Fruit fly (Drosophila melanogaster) whole organism, prepupa: ENCODE measurements around the gene Jon25Bi.

Experiments
- CG10631 ChIP-seq: fragments of 200-800 bp; sonication (Bioruptor generic); optimal IDR thresholded peaks from 2 replicates; lab custom pipeline; 2016; ENCODE audit warnings: missing biosample characterization, missing genetic modification characterization
- CG11762 ChIP-seq: fragments of 200-800 bp; sonication (Bioruptor generic); optimal IDR thresholded peaks from 3 replicates; lab custom pipeline; 2016; ENCODE audit warnings: missing biosample characterization, missing genetic modification characterization; ENCODE audit not compliant: insufficient read depth
- CG11902 ChIP-seq: fragments of 200-800 bp; sonication (Bioruptor generic); optimal IDR thresholded peaks from 3 replicates; lab custom pipeline; 2016; ENCODE audit warnings: missing biosample characterization, missing genetic modification characterization
- CG15336 ChIP-seq: fragments of 200-800 bp; sonication (Bioruptor generic); IDR thresholded peaks from 2 replicates; pipeline ENCODE4 v1.3.6; 2022; ENCODE audit warnings: missing biosample characterization, missing genetic modification characterization
- CG16779 ChIP-seq: fragments of 200-800 bp; sonication (Bioruptor generic); optimal IDR thresholded peaks from 3 replicates; lab custom pipeline; 2017; ENCODE audit warnings: missing biosample characterization, mild to moderate bottlenecking, missing genetic modification characterization
- CG31627 ChIP-seq: fragments of 200-800 bp; sonication (Bioruptor generic); optimal IDR thresholded peaks from 3 replicates; lab custom pipeline; 2016; ENCODE audit warnings: missing biosample characterization, missing genetic modification characterization
- CG32006 ChIP-seq: fragments of 200-800 bp; sonication (Bioruptor generic); optimal IDR thresholded peaks from 3 replicates; lab custom pipeline; 2017; ENCODE audit warnings: missing biosample characterization, mild to moderate bottlenecking, missing genetic modification characterization
- CG3919 ChIP-seq: fragments of 200-800 bp; sonication (Bioruptor generic); optimal IDR thresholded peaks from 3 replicates; lab custom pipeline; 2016; ENCODE audit warnings: missing biosample characterization, missing genetic modification characterization
- CG4318 ChIP-seq: fragments of 200-800 bp; sonication (Bioruptor generic); optimal IDR thresholded peaks from 3 replicates; lab custom pipeline; 2017; ENCODE audit warnings: missing biosample characterization, mild to moderate bottlenecking, missing genetic modification characterization
- CG6163 ChIP-seq: fragments of 200-800 bp; sonication (Bioruptor generic); IDR thresholded peaks from 3 replicates; pipeline ENCODE4 v1.3.6; 2022; ENCODE audit warnings: missing biosample characterization, missing genetic modification characterization
- CG6276 ChIP-seq: fragments of 200-800 bp; sonication (Bioruptor generic); optimal IDR thresholded peaks from 2 replicates; lab custom pipeline; 2017; ENCODE audit warnings: missing biosample characterization, mild to moderate bottlenecking, missing genetic modification characterization
- CG6792 ChIP-seq: fragments of 200-800 bp; sonication (Bioruptor generic); optimal IDR thresholded peaks from 3 replicates; lab custom pipeline; 2016; ENCODE audit warnings: missing biosample characterization, missing genetic modification characterization
- CG6854 ChIP-seq: fragments of 200-800 bp; sonication (Bioruptor generic); optimal IDR thresholded peaks from 2 replicates; lab custom pipeline; 2017; ENCODE audit warnings: missing biosample characterization, mild to moderate bottlenecking, missing genetic modification characterization
- CG7368 ChIP-seq: fragments of 200-800 bp; sonication (Bioruptor generic); optimal IDR thresholded peaks from 3 replicates; lab custom pipeline; 2016; ENCODE audit warnings: missing biosample characterization, missing genetic modification characterization
- CG8119 ChIP-seq: fragments of 200-800 bp; sonication (Bioruptor generic); IDR thresholded peaks from 3 replicates; pipeline ENCODE4 v1.3.6; 2022; ENCODE audit warnings: missing biosample characterization, missing genetic modification characterization
- Eip75B ChIP-seq: fragments of 200-800 bp; sonication (Bioruptor generic); optimal IDR thresholded peaks from 3 replicates; lab custom pipeline; 2016; ENCODE audit warnings: missing biosample characterization, missing genetic modification characterization
- Eip78C ChIP-seq: fragments of 200-800 bp; sonication (Bioruptor generic); peaks from one replicate; lab custom pipeline; 2016; ENCODE audit warnings: missing biosample characterization, missing genetic modification characterization
- Ets21C ChIP-seq: fragments of 200-800 bp; sonication (Bioruptor generic); optimal IDR thresholded peaks from 3 replicates; lab custom pipeline; 2016; ENCODE audit warnings: missing biosample characterization, missing genetic modification characterization
- Hr38 ChIP-seq: sonication (Bioruptor generic); optimal IDR thresholded peaks from 2 replicates; lab custom pipeline; 2016; ENCODE audit warnings: missing biosample characterization, missing genetic modification characterization
- Hr39 ChIP-seq: fragments of 200-800 bp; sonication (Bioruptor generic); optimal IDR thresholded peaks from 2 replicates; lab custom pipeline; 2016; ENCODE audit warnings: missing biosample characterization, missing genetic modification characterization
- OdsH ChIP-seq: fragments of 200-800 bp; sonication (Bioruptor generic); optimal IDR thresholded peaks from 3 replicates; lab custom pipeline; 2016; ENCODE audit warnings: missing biosample characterization, missing genetic modification characterization
- Sox15 ChIP-seq: fragments of 200-800 bp; sonication (Bioruptor generic); optimal IDR thresholded peaks from 3 replicates; lab custom pipeline; 2016; ENCODE audit warnings: missing biosample characterization, missing genetic modification characterization
- achi ChIP-seq: fragments of 200-800 bp; sonication (Bioruptor generic); optimal IDR thresholded peaks from 3 replicates; lab custom pipeline; 2016; ENCODE audit warnings: missing biosample characterization, missing genetic modification characterization
- cyc ChIP-seq: fragments of 200-800 bp; sonication (Bioruptor generic); optimal IDR thresholded peaks from 3 replicates; lab custom pipeline; 2016; ENCODE audit warnings: missing biosample characterization, missing genetic modification characterization
- dac ChIP-seq: fragments of 200-800 bp; sonication (Bioruptor generic); optimal IDR thresholded peaks from 2 replicates; lab custom pipeline; 2017; ENCODE audit warnings: missing biosample characterization, mild to moderate bottlenecking, missing genetic modification characterization
- dsx ChIP-seq: fragments of 200-800 bp; optimal IDR thresholded peaks from 3 replicates; lab custom pipeline; 2019; ENCODE audit warnings: missing biosample characterization, mild to moderate bottlenecking, missing genetic modification characterization, moderate library complexity; ENCODE audit not compliant: poor library complexity, severe bottlenecking
- fd85E ChIP-seq: fragments of 200-800 bp; sonication (Bioruptor generic); optimal IDR thresholded peaks from 3 replicates; lab custom pipeline; 2016; ENCODE audit warnings: missing biosample characterization, missing genetic modification characterization
- fkh ChIP-seq: fragments of 200-800 bp; sonication (Bioruptor generic); optimal IDR thresholded peaks from 3 replicates; lab custom pipeline; 2017; ENCODE audit warnings: missing biosample characterization, mild to moderate bottlenecking, missing genetic modification characterization, moderate library complexity
- lz ChIP-seq: fragments of 200-800 bp; sonication (Bioruptor generic); optimal IDR thresholded peaks from 3 replicates; lab custom pipeline; 2016; ENCODE audit warnings: missing biosample characterization, missing genetic modification characterization
- net ChIP-seq: fragments of 200-800 bp; sonication (Bioruptor generic); optimal IDR thresholded peaks from 3 replicates; lab custom pipeline; 2016; ENCODE audit warnings: missing biosample characterization, missing genetic modification characterization
- spab ChIP-seq: fragments of 200-800 bp; sonication (Bioruptor generic); optimal IDR thresholded peaks from 2 replicates; lab custom pipeline; 2017; ENCODE audit warnings: missing biosample characterization, mild to moderate bottlenecking, missing genetic modification characterization, missing genetic modification reagents
- ss ChIP-seq, 2 experiments: fragments of 200-800 bp; sonication (Bioruptor generic); optimal IDR thresholded peaks; 2 replicates in 1 of 2; 3 replicates in 1 of 2; lab custom pipeline; 2017 to 2018; ENCODE audit warnings: mild to moderate bottlenecking in 2 of 2, missing biosample characterization in 2 of 2, missing genetic modification characterization in 2 of 2, moderate library complexity in 1 of 2
- topi ChIP-seq: fragments of 200-800 bp; sonication (Bioruptor generic); optimal IDR thresholded peaks from 3 replicates; lab custom pipeline; 2016; ENCODE audit warnings: missing biosample characterization, missing genetic modification characterization
- vri ChIP-seq: fragments of 200-800 bp; sonication (Bioruptor generic); optimal IDR thresholded peaks from 3 replicates; lab custom pipeline; 2016; ENCODE audit warnings: missing biosample characterization, mild to moderate bottlenecking, missing genetic modification characterization

Jon25Bi gene

dm6 chr2L:4968767-4969166 lies 13.8 kb upstream of the Jon25Bi start, which contains the start of the genes Scox and Polr1C:
Gene Scox, minus strand, starts transcription at chr2L:4968935.
Gene Polr1C, plus strand, starts transcription at chr2L:4969004.
- no peak for TF ChIP-seq Sox15 (GFP tag; lab: Kevin White, UChicago)
- TF ChIP-seq ss (GFP tag; optimal IDR thresholded peaks at IDR 0.05; lab: Kevin White, UChicago): no peak
- TF ChIP-seq CG11902 (GFP tag; lab: Kevin White, UChicago): no peak
- no peak for TF ChIP-seq spab (GFP tag; lab: Kevin White, UChicago)
- TF ChIP-seq dac (GFP tag; lab: Kevin White, UChicago): no peak
- TF ChIP-seq achi (GFP tag; lab: Kevin White, UChicago): no peak
- TF ChIP-seq CG6854: no peak
- TF ChIP-seq CG4318: no peak
- TF ChIP-seq OdsH (GFP tag; lab: Kevin White, UChicago): no peak
- no peak for TF ChIP-seq CG31627 (GFP tag; lab: Kevin White, UChicago)
- TF ChIP-seq cyc: no peak
- no peak for TF ChIP-seq CG6276
- TF ChIP-seq CG11762: no peak
- no peak for TF ChIP-seq CG6163 (GFP tag; lab: Robert Waterston, UW)
- no peak for TF ChIP-seq vri (GFP tag; lab: Kevin White, UChicago)
- no peak for TF ChIP-seq CG8119 (GFP tag; lab: Robert Waterston, UW)
- TF ChIP-seq Eip78C (GFP tag; lab: Kevin White, UChicago): no peak
- TF ChIP-seq Hr38 (GFP tag; lab: Kevin White, UChicago): no peak
- no peak for TF ChIP-seq dsx (GFP tag; lab: Kevin White, UChicago)
- TF ChIP-seq, all 60 proteins: peak for 0

- TF ChIP-seq net (GFP tag; lab: Kevin White, UChicago) (no peak), topi (GFP tag; lab: Kevin White, UChicago) (no peak)
Measured at dm6 chr2L:4967511-4967910, 12.6 kb upstream of the Jon25Bi start, which contains the start of gene eIF3i. Gene eIF3i, minus strand, starts transcription at chr2L:4967775.

- TF ChIP-seq fd85E: no peak
- TF ChIP-seq CG31627 (GFP tag; lab: Kevin White, UChicago): no peak
- no peak for TF ChIP-seq CG16779 (tag; lab: Kevin White, UChicago)
- TF ChIP-seq OdsH (GFP tag; lab: Kevin White, UChicago): no peak
- TF ChIP-seq CG4318: no peak
- TF ChIP-seq dac (GFP tag; lab: Kevin White, UChicago): no peak
- no peak for TF ChIP-seq Hr39
- no peak for TF ChIP-seq CG10631 (GFP tag; lab: Kevin White, UChicago)
- TF ChIP-seq CG32006 (GFP tag; lab: Kevin White, UChicago): no peak
- no peak for TF ChIP-seq dsx (GFP tag; lab: Kevin White, UChicago)
- no peak for TF ChIP-seq lz (GFP tag; lab: Kevin White, UChicago)
- no peak for TF ChIP-seq CG7368 (GFP tag; lab: Kevin White, UChicago)
- no peak for TF ChIP-seq Eip75B
- TF ChIP-seq CG6792 (GFP tag; lab: Kevin White, UChicago): no peak
- no peak for TF ChIP-seq CG8119 (GFP tag; lab: Robert Waterston, UW)
- TF ChIP-seq Ets21C (GFP tag; lab: Kevin White, UChicago): no peak
- no peak for TF ChIP-seq CG11762
- TF ChIP-seq CG3919 (GFP tag; lab: Kevin White, UChicago): no peak
- TF ChIP-seq fkh (GFP tag; lab: Kevin White, UChicago): no peak
- no peak for TF ChIP-seq CG6163 (GFP tag; lab: Robert Waterston, UW)
Measured at dm6 chr2L:4965923-4966322, 11.0 kb upstream of the Jon25Bi start.

dm6 chr2L:4965420-4965819 lies 10.5 kb upstream of the Jon25Bi start, which contains the start of gene CG34125:
Gene CG34125, plus strand, starts transcription at chr2L:4965673.
- peak; percentile 39 for TF ChIP-seq CG31627 (GFP tag; lab: Kevin White, UChicago)
- TF ChIP-seq cyc: peak; percentile 40
- TF ChIP-seq CG15336 (GFP tag; lab: Robert Waterston, UW): 0 out of 2 replicates have a peak, but pooled peaks have one; percentile 16
- TF ChIP-seq achi (GFP tag; lab: Kevin White, UChicago): no peak
